Worm (Caenorhabditis elegans): Measurements from ENCODE around the gene col-110.

DNA sequence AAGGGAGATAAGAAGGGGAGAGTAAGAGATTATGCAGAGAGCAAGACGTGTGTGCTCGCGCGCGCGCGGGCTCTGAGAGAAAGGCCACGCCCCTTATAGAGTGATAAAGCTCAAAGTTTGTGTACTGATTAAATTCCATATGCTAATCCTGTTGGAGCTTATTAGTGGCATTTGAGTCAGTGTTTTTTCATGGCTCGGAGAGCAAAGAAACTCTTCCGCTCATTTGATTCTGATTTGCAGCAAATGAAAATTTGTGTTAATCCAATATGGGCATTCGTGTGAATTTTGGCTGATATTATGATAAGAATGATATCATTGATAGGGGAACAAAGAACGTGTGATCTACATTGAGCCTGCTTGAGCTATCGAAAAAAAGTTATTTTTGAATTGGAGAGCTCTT lies 4.0 kb upstream of the col-110 start:
- TF ChIP-seq zip-5 (tag; optimal IDR thresholded peaks at IDR 0.05): no peak
- no peak for TF ChIP-seq C38D4.7 (GFP tag; optimal IDR thresholded peaks at IDR 0.05)
- TF ChIP-seq nfya-1 (tag; optimal IDR thresholded peaks at IDR 0.05): no peak
- no peak for TF ChIP-seq unc-55 (GFP tag; optimal IDR thresholded peaks at IDR 0.05)
- no peak for TF ChIP-seq fkh-6 (tag; optimal IDR thresholded peaks at IDR 0.05)
- no peak for TF ChIP-seq Y22D7AL.16 (tag; optimal IDR thresholded peaks at IDR 0.05)

Measured in whole organism, late embryonic.